Worm (Caenorhabditis elegans): ENCODE data around the gene Y54G11A.1.
A peak's percentile ranks its signal among the peaks of the same experiment; 100 is the strongest.

Y54G11A.1 gene

DNA sequence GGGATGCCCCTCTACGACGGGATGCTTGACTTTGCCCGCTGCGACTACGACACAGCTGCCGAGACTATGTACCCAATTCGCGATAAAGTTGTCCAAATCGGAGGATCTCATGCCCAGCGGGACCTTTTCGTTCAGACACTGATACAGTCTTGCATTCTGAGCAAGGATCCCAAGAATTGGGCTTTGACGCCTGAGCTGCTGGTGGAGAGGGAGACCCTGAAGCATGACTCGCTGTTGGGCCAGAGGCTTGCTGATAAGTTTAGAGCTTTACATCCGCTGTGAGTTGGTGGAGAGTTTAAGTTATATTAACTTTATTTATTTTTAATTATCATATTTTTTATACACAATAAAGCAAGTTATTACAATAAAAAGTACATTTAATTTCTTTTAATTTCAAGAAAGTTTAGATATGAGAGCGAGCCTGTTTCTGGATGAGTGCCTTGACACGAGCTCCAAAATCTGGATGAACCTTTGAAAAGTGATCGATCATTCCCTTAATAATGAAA is 30.3 kb upstream of the Y54G11A.1 start:
- TF ChIP-seq nhr-85 (tag): peak; percentile 1
- no peak for TF ChIP-seq ztf-11 (tag; optimal IDR thresholded peaks at IDR 0.05)
- no peak for TF ChIP-seq efl-1 (optimal IDR thresholded peaks at IDR 0.05)
- peak in 1 of 2 experiments; percentile 57 for TF ChIP-seq efl-1 (GFP tag; optimal IDR thresholded peaks at IDR 0.05 in 1 of 2)

ce11 chrII:14297050-14297449 is 28.1 kb upstream of the Y54G11A.1 start, which contains the start of gene Y54G11A.7:
Y54G11A.7 (plus strand) TSS chrII:14297305.
- TF ChIP-seq nhr-85 (tag): peak; percentile 25

DNA sequence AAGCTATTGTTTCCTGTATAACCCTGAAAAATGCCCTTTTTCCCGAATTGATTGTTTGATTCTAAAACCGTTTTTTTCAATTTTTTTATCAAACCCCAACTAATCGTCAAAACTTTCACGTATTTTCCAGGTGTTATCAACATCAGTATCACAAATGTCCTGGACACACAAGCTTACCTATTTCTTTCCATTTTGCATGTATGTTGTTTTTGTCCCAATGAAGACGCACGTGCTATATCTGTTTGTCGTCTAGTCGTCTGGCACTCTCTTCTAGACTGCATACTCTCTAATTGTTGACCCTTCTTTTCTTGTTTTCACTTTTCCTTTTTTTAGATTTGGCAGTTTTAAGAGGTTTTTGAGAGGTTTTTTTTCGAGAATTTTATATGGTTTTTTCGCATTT is 27.3 kb upstream of the Y54G11A.1 start:
- TF ChIP-seq grh-1 (GFP tag; IDR thresholded peaks at IDR 0.05): no peak
- peak; percentile 35 for TF ChIP-seq tbx-2 (tag; optimal IDR thresholded peaks at IDR 0.05)
- TF ChIP-seq nhr-76 (tag; optimal IDR thresholded peaks at IDR 0.05): no peak
- TF ChIP-seq mab-9 (GFP tag; IDR thresholded peaks at IDR 0.05): no peak
- peak; percentile 95 for TF ChIP-seq blmp-1 (tag; optimal IDR thresholded peaks at IDR 0.05)
- no peak for TF ChIP-seq nhr-12 (tag; optimal IDR thresholded peaks at IDR 0.05)
- peak; percentile 85 for TF ChIP-seq nhr-85 (tag)
- peak; percentile 69 for TF ChIP-seq nhr-71 (tag; optimal IDR thresholded peaks at IDR 0.05)
- peak; percentile 77 for TF ChIP-seq snu-23 (GFP tag; optimal IDR thresholded peaks at IDR 0.05)
- peak; percentile 66 for TF ChIP-seq nhr-90 (tag; optimal IDR thresholded peaks at IDR 0.05; ENCODE audit: poor library complexity)
- peak; percentile 16; the same call in 1 of the 2 replicates for TF ChIP-seq nhr-19 (GFP tag; conservative IDR thresholded peaks at IDR 0.05)
- no peak for TF ChIP-seq jun-1 (tag; optimal IDR thresholded peaks at IDR 0.05)
- no peak for TF ChIP-seq unc-30 (tag; optimal IDR thresholded peaks at IDR 0.05)
- TF ChIP-seq lin-35 (GFP tag; optimal IDR thresholded peaks at IDR 0.05): peak; percentile 14 to 68
- peak; percentile 87 for TF ChIP-seq elt-2 (tag; optimal IDR thresholded peaks at IDR 0.05)
- TF ChIP-seq lin-14 (GFP tag; optimal IDR thresholded peaks at IDR 0.05): peak; percentile 80
- peak; percentile 30 to 49 for TF ChIP-seq efl-1 (optimal IDR thresholded peaks at IDR 0.05)
- TF ChIP-seq efl-1 (GFP tag; optimal IDR thresholded peaks at IDR 0.05 in 1 of 2): peak in 1 of 2 experiments; percentile 72
- peak; percentile 68 for TF ChIP-seq nhr-77 (tag; optimal IDR thresholded peaks at IDR 0.05)
- peak; percentile 32 for TF ChIP-seq fos-1 (tag; optimal IDR thresholded peaks at IDR 0.05)
- TF ChIP-seq rnt-1 (tag; optimal IDR thresholded peaks at IDR 0.05): peak; percentile 2
- peak in 2 of 3 experiments; percentile 46 to 47 for TF ChIP-seq dpl-1 (GFP tag; optimal IDR thresholded peaks at IDR 0.05)
- peak in 1 of 2 experiments; percentile 96 for TF ChIP-seq mdl-1 (tag; optimal IDR thresholded peaks at IDR 0.05)
- TF ChIP-seq nhr-47 (tag; optimal IDR thresholded peaks at IDR 0.05): peak; percentile 9
- TF ChIP-seq skn-1 (tag; optimal IDR thresholded peaks at IDR 0.05): peak; percentile 66
- peak; percentile 24 to 46 for TF ChIP-seq lsy-2 (tag; optimal IDR thresholded peaks at IDR 0.05)
- no peak for TF ChIP-seq ets-5 (GFP tag; IDR thresholded peaks at IDR 0.05)
- peak; percentile 19 for TF ChIP-seq swsn-7 (tag; optimal IDR thresholded peaks at IDR 0.05)
- TF ChIP-seq mep-1 (tag; optimal IDR thresholded peaks at IDR 0.05): peak; percentile 75
- no peak for TF ChIP-seq pag-3 (tag; optimal IDR thresholded peaks at IDR 0.05; ENCODE audit: borderline replicate concordance, insufficient read depth)
- TF ChIP-seq nhr-20 (tag; optimal IDR thresholded peaks at IDR 0.05): peak; percentile 87
- TF ChIP-seq elt-3 (tag; optimal IDR thresholded peaks at IDR 0.05): peak in 2 of 6 experiments; percentile 19 to 72
- TF ChIP-seq sptf-1 (tag; optimal IDR thresholded peaks at IDR 0.05): no peak

DNA sequence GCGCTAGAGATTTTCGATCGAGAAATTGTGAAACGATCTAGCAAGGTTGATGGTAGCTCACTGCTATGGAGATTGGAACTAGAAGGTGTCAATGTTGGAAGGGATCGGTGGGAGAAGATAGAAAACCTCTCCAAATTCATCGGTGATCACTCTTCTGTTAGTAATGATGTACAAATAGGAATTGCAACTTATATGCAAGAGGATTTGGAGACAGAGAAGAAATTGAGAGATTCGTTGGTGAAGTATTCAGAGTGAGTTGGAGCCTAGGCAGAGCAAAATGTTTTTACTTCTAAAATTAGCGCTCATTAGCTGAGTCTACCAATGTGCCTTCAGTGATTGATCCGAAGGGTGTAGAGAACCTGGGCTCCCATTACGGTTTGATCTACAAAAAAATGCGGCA is 25.4 kb upstream of the Y54G11A.1 start:
- TF ChIP-seq efl-1 (optimal IDR thresholded peaks at IDR 0.05) (no peak), efl-1 (GFP tag; optimal IDR thresholded peaks at IDR 0.05 in 1 of 2) (peak in 1 of 2 experiments; percentile 85), xbp-1 (tag; optimal IDR thresholded peaks at IDR 0.05) (no peak), C04F5.9 (tag; optimal IDR thresholded peaks at IDR 0.05) (no peak), nhr-84 (tag; optimal IDR thresholded peaks at IDR 0.05) (no peak)
